Worm (Caenorhabditis elegans) whole organism, dauer: Measurements from ENCODE around the gene nsph-4.2.
"Not testable (repeated sequence)": the region's sequence is repeated elsewhere in the genome, so short reads cannot be mapped to it uniquely, and the experiment has no call there.

Experiments used
- unc-62 ChIP-seq: sonication (generic microtip); optimal IDR thresholded peaks from 2 replicates; lab custom pipeline; 2017; ENCODE audit warnings: missing biosample characterization, missing genetic modification reagents, missing genetic modification characterization

The nsph-4.2 gene

DNA sequence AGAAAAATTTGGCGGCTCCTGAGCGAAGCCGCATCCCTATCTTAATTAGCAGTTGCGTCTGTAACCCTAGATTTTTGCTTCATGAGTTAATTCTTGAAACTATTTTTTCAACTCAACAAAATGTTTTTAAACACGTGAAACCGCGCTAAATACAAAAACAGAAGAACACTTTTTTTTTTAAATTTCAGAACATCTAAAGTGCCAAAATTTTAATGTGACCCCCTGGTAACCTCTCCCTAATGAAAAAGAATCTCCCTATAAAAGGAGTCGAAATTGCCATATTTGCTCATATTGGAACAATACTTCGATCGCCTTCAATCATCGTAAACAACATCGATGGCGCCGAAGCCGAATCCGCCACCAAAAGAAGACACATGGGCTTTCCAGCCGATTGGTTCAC, at the start of gene nsph-4.2:
Gene nsph-4.2, plus strand, starts transcription at position 301 of the 400 bp plus-strand sequence.
- TF ChIP-seq unc-62 (GFP tag; lab: Kevin White, UChicago), result not testable (repeated sequence)

DNA sequence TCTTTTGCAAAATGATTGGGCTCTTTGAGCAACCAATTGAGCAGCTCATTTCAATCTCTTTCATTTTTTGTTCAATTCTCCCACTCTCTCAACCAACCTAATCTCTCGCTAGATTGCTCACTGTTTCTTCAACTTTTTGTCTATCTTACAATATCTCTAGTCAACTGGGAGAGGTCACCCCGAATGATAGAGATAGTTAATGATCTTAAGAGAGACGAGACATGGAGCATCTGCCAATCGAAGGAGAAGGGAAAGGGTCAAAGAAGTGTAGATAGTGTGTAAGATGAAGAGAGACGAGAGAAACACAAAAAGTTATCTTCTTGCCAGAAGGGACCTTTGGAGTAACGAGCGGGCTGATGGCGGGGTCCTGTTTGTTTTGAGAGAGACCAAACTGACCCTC, 49.3 kb upstream of the nsph-4.2 start:
- TF ChIP-seq unc-62 (GFP tag; lab: Kevin White, UChicago), result no peak

DNA sequence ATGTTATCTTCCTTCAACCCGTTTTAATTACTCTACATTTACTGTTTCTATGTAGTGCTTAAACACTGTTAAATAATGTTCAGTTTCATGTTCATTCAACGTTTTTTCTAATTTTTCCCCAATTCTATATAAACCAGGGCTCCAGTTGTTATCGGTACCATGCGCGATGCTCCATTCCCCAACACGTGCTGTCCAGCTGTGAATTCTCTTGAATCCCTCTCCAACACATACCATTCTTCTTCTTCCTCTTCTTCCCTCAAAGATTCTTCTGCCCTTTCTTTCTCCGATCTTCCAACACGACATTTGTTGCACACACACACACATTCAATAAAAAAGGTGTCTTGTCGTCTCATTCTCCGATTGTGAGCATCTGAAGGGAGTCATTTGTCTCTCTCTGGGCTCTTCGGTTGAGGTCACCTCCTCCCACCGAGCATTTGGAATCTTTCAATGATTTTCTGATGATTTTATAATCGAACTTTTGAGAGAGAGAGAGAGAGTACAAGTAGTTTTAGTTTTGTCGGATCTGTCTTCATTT, 46.5 kb upstream of the nsph-4.2 start:
- no peak for TF ChIP-seq unc-62 (GFP tag; lab: Kevin White, UChicago)

DNA sequence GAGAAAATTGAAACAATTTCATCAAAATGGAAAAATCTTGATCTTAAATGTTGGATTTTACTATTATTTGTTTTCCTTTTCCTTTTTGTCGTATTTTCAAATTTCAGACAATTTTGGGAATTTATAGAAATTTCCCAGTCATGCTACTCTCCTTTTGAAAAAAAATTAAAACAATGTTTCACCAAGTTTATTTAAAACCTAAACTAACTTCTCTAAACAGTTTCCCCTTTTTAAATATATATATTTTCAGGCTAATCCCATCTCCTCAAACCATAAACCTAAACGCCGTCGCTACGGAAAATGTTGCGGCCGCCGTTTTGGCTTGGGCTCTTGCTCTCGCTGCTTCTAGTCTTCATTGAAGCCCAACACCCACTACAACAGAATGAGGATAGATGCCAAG, 45.6 kb upstream of the nsph-4.2 start, which contains the start of gene lam-1:
Gene lam-1, plus strand, starts transcription at position 301 of the 400 bp plus-strand sequence.
- TF ChIP-seq unc-62 (GFP tag; lab: Kevin White, UChicago), result no peak

DNA sequence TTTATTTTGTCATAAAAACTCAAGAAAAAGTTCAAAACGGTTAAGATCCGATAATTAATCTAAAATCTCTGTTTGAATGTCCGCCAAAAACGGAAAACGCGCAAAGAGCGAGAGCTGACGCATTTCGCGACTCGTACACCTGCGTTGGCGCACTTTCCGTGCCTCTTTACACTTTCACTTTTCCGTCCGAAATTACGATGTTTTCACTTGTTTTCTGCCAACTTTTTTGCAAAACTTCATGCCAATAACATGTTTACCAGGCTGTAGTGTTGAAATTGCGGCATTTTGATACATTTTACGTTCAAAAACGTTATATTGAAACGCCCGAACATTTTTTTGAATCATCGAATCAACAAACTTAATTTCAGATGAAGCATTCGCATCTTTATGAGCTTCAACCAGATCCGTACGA, 34.8 kb upstream of the nsph-4.2 start, which contains the start of gene W03F8.4:
Gene W03F8.4, plus strand, starts transcription at position 369 of the 412 bp plus-strand sequence.
- no peak for TF ChIP-seq unc-62 (GFP tag; lab: Kevin White, UChicago)

DNA sequence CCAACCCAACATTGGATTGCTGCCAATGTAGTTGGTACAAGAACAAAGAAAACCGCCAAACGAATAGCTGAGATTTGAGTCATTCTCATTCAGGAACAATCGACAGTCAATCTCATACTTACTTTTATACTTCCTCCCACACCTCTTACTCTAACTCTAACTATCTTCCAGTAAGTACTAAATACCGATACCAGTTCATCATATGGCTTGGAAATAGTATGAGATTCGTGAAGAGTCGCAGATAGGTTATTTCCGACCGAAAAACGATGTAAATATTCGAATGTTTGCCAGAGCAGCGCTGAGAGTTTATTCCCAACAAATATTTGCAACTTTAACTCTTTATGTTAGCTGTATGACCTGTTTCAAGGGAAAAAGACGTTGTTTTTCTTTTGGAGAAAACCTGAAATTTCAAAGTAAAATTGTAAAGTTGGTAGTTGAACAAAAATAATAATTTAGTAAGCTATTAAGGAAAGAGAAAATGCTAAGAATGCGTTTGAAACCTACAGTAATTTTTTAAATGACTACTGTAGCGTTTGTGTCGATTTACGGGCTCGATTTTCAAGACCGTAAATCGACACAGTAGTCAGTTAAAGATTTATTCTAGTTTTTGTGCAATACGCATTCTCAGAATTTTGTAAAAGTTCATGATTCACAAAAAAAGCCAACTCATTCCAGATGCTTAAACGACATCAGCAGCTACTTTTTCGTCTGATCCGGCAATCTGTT, 32.0 kb upstream of the nsph-4.2 start, which contains the start of the genes W03F8.6 and mtrf-1L:
Gene W03F8.6, minus strand, starts transcription at position 101 of the 726 bp plus-strand sequence.
Gene mtrf-1L, plus strand, starts transcription at position 676 of the 726 bp plus-strand sequence.
- no peak for TF ChIP-seq unc-62 (GFP tag; lab: Kevin White, UChicago)

DNA sequence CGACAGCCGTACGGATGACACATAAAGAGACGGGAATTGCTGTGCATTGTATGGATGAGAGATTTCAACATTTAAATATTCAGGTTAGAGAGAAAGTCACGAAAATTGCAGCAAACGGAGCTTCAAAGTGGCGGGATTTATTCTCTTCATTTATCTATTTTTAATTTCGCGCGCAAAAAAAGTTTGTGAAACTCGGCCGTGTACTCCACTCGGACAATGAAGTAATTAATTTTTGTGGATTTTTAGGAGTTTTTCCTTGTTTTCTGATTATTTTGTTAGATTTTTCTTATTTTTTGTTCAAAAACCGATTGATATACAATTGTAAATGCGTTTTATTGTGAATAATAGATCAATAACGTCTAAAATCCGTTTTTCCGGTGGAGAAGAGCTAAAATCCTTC, 30.5 kb upstream of the nsph-4.2 start:
- no peak for TF ChIP-seq unc-62 (GFP tag; lab: Kevin White, UChicago)

DNA sequence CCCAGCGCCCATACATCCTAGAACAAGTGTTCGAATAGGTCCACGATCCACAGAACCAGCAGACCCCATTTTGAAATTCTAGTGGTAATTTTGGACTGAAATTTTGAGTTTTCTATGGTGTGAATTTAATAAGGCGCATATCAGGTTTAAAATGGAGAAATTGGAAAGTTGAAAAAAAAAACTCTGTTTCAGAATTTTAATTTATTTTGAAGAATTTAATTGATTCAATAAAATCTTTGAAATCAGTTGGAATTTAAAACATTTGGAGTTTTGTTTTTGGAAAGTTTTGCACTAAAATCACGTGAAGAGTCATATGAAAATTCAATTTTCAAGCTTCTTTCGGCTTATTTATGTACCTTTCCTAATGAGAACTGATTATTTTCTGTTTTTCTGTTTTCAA, 23.1 kb upstream of the nsph-4.2 start, which contains the start of gene gpa-18:
Gene gpa-18, minus strand, starts transcription at position 101 of the 400 bp plus-strand sequence.
- TF ChIP-seq unc-62 (GFP tag; lab: Kevin White, UChicago), result no peak

DNA sequence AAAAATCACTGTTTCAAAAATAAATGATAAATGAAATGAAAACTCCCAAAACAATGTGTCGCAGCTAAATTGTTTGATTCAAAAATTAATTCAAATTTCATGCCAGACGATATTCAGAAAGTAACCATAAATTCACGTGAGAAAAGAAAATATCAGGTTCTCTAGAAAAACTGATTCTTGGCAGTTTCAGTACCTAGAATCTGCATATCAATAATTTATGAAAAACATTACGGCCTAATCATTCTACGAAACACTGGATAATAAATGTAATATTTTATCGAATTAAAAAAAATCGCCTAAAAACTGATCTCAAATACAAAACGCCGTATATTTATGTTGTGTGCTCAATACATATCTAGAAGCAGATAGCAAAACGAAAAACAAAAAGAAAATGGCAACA, 17.8 kb upstream of the nsph-4.2 start:
- TF ChIP-seq unc-62 (GFP tag; lab: Kevin White, UChicago), result no peak

DNA sequence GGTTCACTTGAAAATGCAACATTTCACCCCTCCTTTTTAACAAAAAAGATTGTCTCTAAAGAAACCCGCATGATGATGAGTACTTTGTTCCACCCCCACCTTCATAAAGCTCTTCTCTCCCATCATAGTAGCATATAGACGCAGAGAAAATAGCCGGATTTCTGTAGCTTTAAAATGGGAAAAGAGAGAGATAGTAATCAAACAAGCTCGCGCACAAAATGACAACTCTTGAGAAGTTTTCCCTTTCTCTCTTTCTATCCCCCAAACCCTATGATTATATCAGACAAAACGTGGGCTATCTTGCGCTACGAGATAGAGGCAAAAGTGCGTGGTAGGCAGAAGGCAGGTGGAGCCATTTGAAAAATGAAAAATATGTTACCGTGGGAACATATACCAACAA, 16.0 kb upstream of the nsph-4.2 start:
- no peak for TF ChIP-seq unc-62 (GFP tag; lab: Kevin White, UChicago)

DNA sequence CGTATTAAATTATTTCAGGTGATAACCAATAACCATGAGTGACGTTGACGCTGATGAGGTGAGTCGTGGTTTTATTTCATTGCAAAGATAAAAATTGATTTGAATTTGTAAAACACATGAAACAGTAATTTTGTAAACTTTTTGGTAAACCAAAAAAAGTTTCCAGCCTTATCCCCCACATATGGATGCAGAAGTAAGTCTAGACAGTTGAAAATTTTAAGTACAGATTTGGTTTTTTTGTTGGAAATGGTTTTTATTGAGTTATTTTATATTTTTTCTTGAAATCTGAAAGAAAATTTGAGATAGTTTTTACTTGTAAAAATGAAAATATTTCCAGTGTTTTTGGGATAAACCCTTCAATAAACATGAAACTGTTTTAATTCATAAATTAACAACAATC, 14.0 kb upstream of the nsph-4.2 start, which contains the start of gene tni-4:
Gene tni-4, plus strand, starts transcription at position 19 of the 400 bp plus-strand sequence.
- TF ChIP-seq unc-62 (GFP tag; lab: Kevin White, UChicago), result no peak

DNA sequence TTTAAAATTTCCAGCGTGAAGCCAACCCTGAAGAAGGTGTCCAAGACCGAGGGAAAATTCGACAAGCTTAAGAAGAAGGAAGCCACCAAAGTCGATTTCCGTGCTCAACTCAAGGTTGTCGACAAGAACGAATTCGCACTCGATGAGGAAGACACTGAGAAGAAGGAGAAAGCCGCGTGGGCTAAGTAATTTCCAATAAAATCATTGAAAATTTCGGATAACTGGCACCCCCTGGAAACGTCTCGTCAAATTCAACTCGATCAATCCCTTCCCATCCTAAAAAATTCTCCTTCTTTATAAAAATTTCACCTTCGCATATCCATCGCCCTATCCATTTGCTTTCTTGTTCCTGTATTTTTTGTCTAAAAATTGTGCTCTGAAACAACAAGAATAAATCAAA, 11.9 kb upstream of the nsph-4.2 start:
- no peak for TF ChIP-seq unc-62 (GFP tag; lab: Kevin White, UChicago)

DNA sequence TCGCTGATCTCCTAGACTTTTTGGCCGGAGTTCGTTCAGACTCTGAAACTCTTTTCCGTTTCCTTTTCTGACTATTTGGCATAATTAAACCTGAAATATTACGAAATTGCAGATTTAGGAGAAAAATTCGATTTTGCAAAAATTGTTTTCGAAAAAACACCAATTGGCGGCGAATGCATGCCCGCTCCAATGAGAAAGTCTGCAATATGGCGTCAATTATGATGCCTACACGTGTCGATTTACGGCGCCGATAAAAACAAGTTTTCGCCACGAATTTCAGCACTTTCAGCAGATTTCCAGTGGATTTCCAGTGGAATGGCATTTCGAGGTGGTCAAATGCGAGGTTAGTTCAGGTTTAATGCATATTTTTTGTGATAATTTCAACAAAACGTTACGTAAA, 9.2 kb upstream of the nsph-4.2 start, which contains the start of the genes Y59E9AL.36 and nbet-1:
Gene Y59E9AL.36, minus strand, starts transcription at position 92 of the 400 bp plus-strand sequence.
Gene nbet-1, plus strand, starts transcription at position 112 of the 400 bp plus-strand sequence.
- no peak for TF ChIP-seq unc-62 (GFP tag; lab: Kevin White, UChicago)

DNA sequence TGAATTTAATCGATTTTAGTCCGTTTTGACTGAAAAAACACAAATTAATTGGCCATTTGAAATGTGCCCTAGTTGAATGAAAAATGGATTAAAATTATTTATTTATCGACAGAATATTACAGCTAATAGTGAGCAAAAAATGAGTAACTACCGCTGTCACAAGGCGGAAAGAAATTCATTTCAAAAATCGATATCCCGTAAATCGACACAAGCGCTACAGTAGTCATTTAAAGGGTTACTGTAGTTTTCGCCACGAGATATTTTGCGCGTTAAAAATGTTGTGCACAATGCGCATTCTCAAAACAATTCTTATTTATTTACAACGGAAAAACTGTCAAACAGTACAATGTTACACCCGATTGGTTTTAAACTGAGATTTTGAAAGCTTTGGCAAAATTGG, 8.0 kb upstream of the nsph-4.2 start:
- TF ChIP-seq unc-62 (GFP tag; lab: Kevin White, UChicago), result no peak

DNA sequence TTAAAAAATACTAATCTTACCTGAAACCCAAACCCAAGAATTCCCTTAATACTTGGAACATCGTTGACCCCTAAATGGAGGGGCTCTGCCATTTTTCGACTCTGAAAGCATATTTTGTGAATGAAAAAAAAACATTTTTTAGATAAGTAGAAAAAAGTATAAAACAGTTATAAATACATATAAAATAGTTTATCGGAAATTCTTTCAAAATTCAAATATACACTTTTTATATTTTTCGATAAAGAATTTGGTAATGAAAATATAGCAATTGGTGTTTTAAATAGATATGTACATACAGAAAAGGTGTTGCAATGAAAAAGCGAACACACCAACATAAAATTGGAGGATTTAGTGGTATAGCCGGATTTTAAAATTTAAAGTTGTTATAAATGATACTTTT, 3.5 kb upstream of the nsph-4.2 start, which contains the start of gene Y59E9AL.4:
Gene Y59E9AL.4, minus strand, starts transcription at position 101 of the 400 bp plus-strand sequence.
- TF ChIP-seq unc-62 (GFP tag; lab: Kevin White, UChicago), result no peak

DNA sequence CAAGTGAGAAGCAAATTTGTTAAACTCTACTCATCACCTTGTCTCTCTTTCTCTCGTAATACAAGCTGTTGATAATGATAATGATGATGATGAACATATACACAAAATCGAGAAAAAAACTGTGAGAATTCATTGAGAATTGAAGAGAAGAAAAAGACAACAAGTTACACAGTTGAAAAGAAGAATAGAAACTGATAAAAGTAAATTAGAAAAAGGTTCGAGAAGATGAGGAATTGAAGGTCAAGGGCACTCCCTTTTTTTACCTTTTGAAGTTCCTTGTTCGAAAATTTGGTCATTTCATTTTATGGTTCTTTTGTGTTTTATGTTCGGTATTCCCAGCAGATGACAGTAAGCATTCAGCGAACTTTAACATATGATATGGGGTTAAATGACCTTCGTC, 2.2 kb upstream of the nsph-4.2 start:
- TF ChIP-seq unc-62 (GFP tag; lab: Kevin White, UChicago), result no peak
